Worm (Caenorhabditis elegans): ENCODE data around the gene T28D6.4.

DNA sequence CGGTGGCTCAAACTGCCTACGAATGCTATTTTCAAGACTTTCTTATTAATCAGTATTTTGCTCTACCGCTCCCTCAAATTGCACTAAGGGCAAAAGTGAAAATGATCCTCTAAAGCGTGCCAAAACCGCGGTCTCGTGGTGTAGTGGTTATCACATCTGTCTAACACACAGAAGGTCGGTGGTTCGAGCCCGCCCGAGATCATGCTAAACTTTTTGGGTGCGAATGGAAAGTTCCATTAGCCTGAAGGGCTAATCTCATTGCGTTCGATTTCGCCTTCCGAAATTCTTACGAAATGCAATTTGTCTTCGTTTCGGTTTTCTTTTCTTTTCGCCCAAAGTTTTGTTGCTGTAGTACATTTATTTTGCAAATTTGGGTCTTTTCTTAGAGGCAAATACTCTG is 6.8 kb upstream of the T28D6.4 start:
- TF ChIP-seq nhr-77 (tag; optimal IDR thresholded peaks at IDR 0.05) (no peak), lin-35 (GFP tag; optimal IDR thresholded peaks at IDR 0.05) (peak in 1 of 2 experiments; percentile 44), fkh-8 (tag; optimal IDR thresholded peaks at IDR 0.05) (peak; percentile 20), sptf-1 (tag; optimal IDR thresholded peaks at IDR 0.05) (no peak), zag-1 (tag; optimal IDR thresholded peaks at IDR 0.05) (no peak), unc-130 (tag; optimal IDR thresholded peaks at IDR 0.05) (no peak), alr-1 (tag; optimal IDR thresholded peaks at IDR 0.05; ENCODE audit: borderline replicate concordance) (no peak), lin-39 (tag; optimal IDR thresholded peaks at IDR 0.05) (no peak), fos-1 (tag; optimal IDR thresholded peaks at IDR 0.05) (no peak), skn-1 (tag; optimal IDR thresholded peaks at IDR 0.05) (peak; percentile 19), nhr-11 (tag; optimal IDR thresholded peaks at IDR 0.05) (no peak), ama-1 (optimal IDR thresholded peaks at IDR 0.05) (no peak), ceh-82 (tag; optimal IDR thresholded peaks at IDR 0.05) (no peak), Y116A8C.19 (tag; optimal IDR thresholded peaks at IDR 0.05; ENCODE audit: borderline replicate concordance) (no peak)

Data from whole organism, L1 larva.